Worm (Caenorhabditis elegans) whole organism, mixed stage, embryonic: ENCODE results near the gene acdh-12.

Source experiments
- M03D4.4 ChIP-seq: sonication (generic microtip); optimal IDR thresholded peaks from 2 replicates; lab custom pipeline; 2017; ENCODE audit warnings: mild to moderate bottlenecking, missing genetic modification characterization, missing compliant biosample characterization
- bed-3 ChIP-seq: fragments of 200-800 bp; sonication (Bioruptor generic); optimal IDR thresholded peaks from 3 replicates; lab custom pipeline; 2018; ENCODE audit warnings: mild to moderate bottlenecking, missing genetic modification characterization, moderate library complexity, missing compliant biosample characterization
- blmp-1 ChIP-seq: fragments of 150-350 bp; optimal IDR thresholded peaks from 2 replicates; lab custom pipeline; 2014; ENCODE audit warnings: missing biosample characterization, missing genetic modification characterization
- ceh-39 ChIP-seq: fragments of 150-350 bp; optimal IDR thresholded peaks from 2 replicates; lab custom pipeline; 2014; ENCODE audit warnings: missing biosample characterization, missing genetic modification characterization
- ceh-43 ChIP-seq: fragments of 200-800 bp; sonication (Bioruptor generic); optimal IDR thresholded peaks from 2 replicates; lab custom pipeline; 2018; ENCODE audit warnings: mild to moderate bottlenecking, missing genetic modification characterization, moderate library complexity, missing compliant biosample characterization
- ceh-83 ChIP-seq: fragments of 200-800 bp; sonication (Bioruptor generic); optimal IDR thresholded peaks from 2 replicates; lab custom pipeline; 2018; ENCODE audit warnings: mild to moderate bottlenecking, missing genetic modification characterization, missing compliant biosample characterization
- ces-1 ChIP-seq: fragments of 150-350 bp; optimal IDR thresholded peaks from 2 replicates; lab custom pipeline; 2014; ENCODE audit warnings: missing biosample characterization, missing genetic modification reagents, missing genetic modification characterization
- drap-1 ChIP-seq: fragments of 200-800 bp; sonication (Bioruptor generic); optimal IDR thresholded peaks from 3 replicates; lab custom pipeline; 2018; ENCODE audit warnings: mild to moderate bottlenecking, missing genetic modification characterization, missing compliant biosample characterization
- elt-1 ChIP-seq: sonication (generic microtip); optimal IDR thresholded peaks from 2 replicates; lab custom pipeline; 2017; ENCODE audit warnings: missing genetic modification characterization, mild to moderate bottlenecking, missing compliant biosample characterization, antibody characterized with exemption, moderate library complexity, borderline replicate concordance; ENCODE audit not compliant: insufficient read depth
- elt-3 ChIP-seq: fragments of 150-350 bp; optimal IDR thresholded peaks from 2 replicates; lab custom pipeline; 2014; ENCODE audit warnings: missing biosample characterization, missing genetic modification characterization
- ham-2 ChIP-seq: fragments of 200-800 bp; sonication (Bioruptor generic); optimal IDR thresholded peaks from 2 replicates; lab custom pipeline; 2018; ENCODE audit warnings: mild to moderate bottlenecking, missing genetic modification characterization, missing compliant biosample characterization
- hlh-1 ChIP-seq: fragments of 150-350 bp; optimal IDR thresholded peaks from 2 replicates; lab custom pipeline; 2014; ENCODE audit warnings: missing biosample characterization, missing genetic modification reagents, missing genetic modification characterization
- lin-13 ChIP-seq: fragments of 150-350 bp; optimal IDR thresholded peaks from 2 replicates; lab custom pipeline; 2014; ENCODE audit warnings: missing biosample characterization, missing genetic modification characterization
- lin-32 ChIP-seq: fragments of 200-800 bp; sonication (Bioruptor generic); optimal IDR thresholded peaks from 2 replicates; lab custom pipeline; 2018; ENCODE audit warnings: mild to moderate bottlenecking, missing genetic modification characterization, missing compliant biosample characterization
- lsy-2 ChIP-seq: fragments of 150-350 bp; optimal IDR thresholded peaks from 2 replicates; lab custom pipeline; 2014; ENCODE audit warnings: missing biosample characterization, missing genetic modification characterization
- mab-5 ChIP-seq: fragments of 150-350 bp; optimal IDR thresholded peaks from 2 replicates; lab custom pipeline; 2014; ENCODE audit warnings: missing biosample characterization, missing genetic modification characterization
- mls-2 ChIP-seq: sonication (generic microtip); optimal IDR thresholded peaks from 2 replicates; lab custom pipeline; 2016; ENCODE audit warnings: mild to moderate bottlenecking, missing genetic modification characterization, moderate library complexity, missing compliant biosample characterization
- nhr-237 ChIP-seq: fragments of 150-350 bp; optimal IDR thresholded peaks from 2 replicates; lab custom pipeline; 2014; ENCODE audit warnings: missing biosample characterization, missing genetic modification characterization
- nhr-28 ChIP-seq: fragments of 150-350 bp; optimal IDR thresholded peaks from 2 replicates; lab custom pipeline; 2014; ENCODE audit warnings: missing biosample characterization, missing genetic modification characterization
- pha-4 ChIP-seq: fragments of 150-350 bp; optimal IDR thresholded peaks from 2 replicates; lab custom pipeline; 2018; ENCODE audit warnings: missing biosample characterization, missing genetic modification reagents, missing genetic modification characterization
- sem-2 ChIP-seq: fragments of 200-800 bp; sonication (Bioruptor generic); optimal IDR thresholded peaks from 2 replicates; lab custom pipeline; 2018; ENCODE audit warnings: mild to moderate bottlenecking, missing genetic modification characterization, missing compliant biosample characterization
- snpc-4 ChIP-seq: fragments of 150-350 bp; optimal IDR thresholded peaks from 2 replicates; lab custom pipeline; 2014; ENCODE audit warnings: missing biosample characterization, missing genetic modification characterization
- sptf-1 ChIP-seq: sonication (generic microtip); optimal IDR thresholded peaks from 2 replicates; lab custom pipeline; 2017; ENCODE audit warnings: mild to moderate bottlenecking, missing genetic modification characterization, moderate library complexity, missing compliant biosample characterization
- tbx-8 ChIP-seq: fragments of 200-800 bp; sonication (Bioruptor generic); optimal IDR thresholded peaks from 2 replicates; lab custom pipeline; 2018; ENCODE audit warnings: mild to moderate bottlenecking, missing genetic modification characterization, moderate library complexity, missing compliant biosample characterization
- unc-120 ChIP-seq: sonication (generic microtip); optimal IDR thresholded peaks from 2 replicates; lab custom pipeline; 2017; ENCODE audit warnings: missing genetic modification characterization, missing compliant biosample characterization; ENCODE audit not compliant: poor library complexity, severe bottlenecking
- unc-39 ChIP-seq: fragments of 150-350 bp; optimal IDR thresholded peaks from 2 replicates; lab custom pipeline; 2014; ENCODE audit warnings: missing biosample characterization, missing genetic modification characterization
- unc-62 ChIP-seq: fragments of 150-350 bp; optimal IDR thresholded peaks from 2 replicates; lab custom pipeline; 2014; ENCODE audit warnings: missing biosample characterization, missing genetic modification reagents, missing genetic modification characterization
- zip-8 ChIP-seq: fragments of 150-350 bp; optimal IDR thresholded peaks from 2 replicates; lab custom pipeline; 2014; ENCODE audit warnings: missing biosample characterization, missing genetic modification characterization
- ztf-11 ChIP-seq: fragments of 150-350 bp; optimal IDR thresholded peaks from 2 replicates; lab custom pipeline; 2014; ENCODE audit warnings: missing biosample characterization, missing genetic modification characterization

acdh-12 gene

DNA sequence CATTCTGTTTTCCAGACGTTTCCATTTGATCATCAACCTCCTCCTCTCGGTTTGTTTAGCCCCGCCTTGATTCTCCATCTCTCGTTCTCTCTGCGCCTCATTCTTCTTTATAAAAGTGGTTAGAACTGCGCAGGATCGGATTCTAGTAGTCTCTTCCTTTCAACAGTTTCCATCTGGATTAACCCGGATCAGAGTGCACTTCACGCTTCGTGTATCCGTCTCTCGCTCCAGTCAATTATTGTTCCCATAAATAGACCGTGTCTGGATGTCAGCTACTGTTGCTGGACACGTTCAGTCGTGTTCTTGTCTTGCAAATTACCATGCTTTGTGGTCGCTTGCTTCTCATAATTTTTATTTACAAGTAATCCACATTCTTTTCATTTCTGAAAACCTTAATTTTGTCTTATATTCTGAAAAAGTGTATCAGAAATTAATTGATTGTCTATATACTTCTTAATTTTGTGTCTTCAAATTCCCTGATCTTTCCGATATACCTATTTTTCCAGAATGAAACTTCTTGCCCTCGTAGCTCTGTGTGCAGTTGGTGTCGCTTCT, 33.3 kb upstream of the acdh-12 start, which contains the start of gene F32A5.4:
F32A5.4 (plus strand) TSS at position 505 of the 555 bp plus-strand sequence.
- TF ChIP-seq elt-1 (tag; lab: Kevin White, UChicago) (no peak), sptf-1 (no peak), mab-5 (tag; lab: Kevin White, UChicago) (no peak), zip-8 (tag; lab: Kevin White, UChicago) (no peak), M03D4.4 (tag; lab: Kevin White, UChicago) (no peak), tbx-8 (GFP tag; lab: Kevin White, UChicago) (no peak), ceh-83 (no peak), lin-13 (no peak), snpc-4 (no peak), elt-3 (tag; lab: Kevin White, UChicago) (no peak), unc-39 (tag; lab: Kevin White, UChicago) (no peak), unc-120 (tag; lab: Kevin White, UChicago) (no peak), nhr-237 (tag; lab: Kevin White, UChicago) (no peak), ceh-39 (tag; lab: Kevin White, UChicago) (no peak), ham-2 (GFP tag; lab: Kevin White, UChicago) (no peak), drap-1 (GFP tag; lab: Kevin White, UChicago) (no peak), nhr-28 (tag; lab: Kevin White, UChicago) (no peak)

ce11 chrII:7225864-7226522, 30.6 kb upstream of the acdh-12 start, which contains the start of gene clh-3:
TSS of gene clh-3 (minus strand) at chrII:7225914.
- TF ChIP-seq unc-62 (GFP tag; lab: Kevin White, UChicago) (no peak), ceh-43 (GFP tag; lab: Kevin White, UChicago) (no peak), ceh-39 (tag; lab: Kevin White, UChicago) (no peak), elt-3 (tag; lab: Kevin White, UChicago) (no peak), lin-13 (no peak)

DNA sequence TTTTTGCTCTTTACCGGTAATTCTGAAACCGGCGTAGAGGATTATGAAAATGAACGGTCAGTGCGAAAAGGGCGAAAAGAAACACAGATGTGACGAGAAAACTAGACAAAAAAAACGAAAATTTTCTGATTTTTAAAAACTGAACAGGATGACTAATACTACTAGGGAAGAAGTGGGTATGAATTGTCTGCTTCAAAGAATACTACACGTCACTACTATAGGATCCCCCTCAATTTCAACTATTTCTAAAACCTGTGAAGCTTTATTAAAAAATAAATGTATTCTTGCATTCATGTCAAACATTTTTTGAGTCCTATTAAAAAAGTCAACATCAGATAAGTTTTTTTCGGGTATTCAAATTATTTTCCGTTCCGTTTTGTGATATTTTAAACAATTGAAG, 28.6 kb upstream of the acdh-12 start:
- TF ChIP-seq snpc-4 (no peak), ztf-11 (tag; lab: Kevin White, UChicago) (no peak), lin-13 (no peak), ces-1 (GFP tag; lab: Kevin White, UChicago) (no peak), sem-2 (GFP tag; lab: Kevin White, UChicago) (no peak), unc-120 (tag; lab: Kevin White, UChicago) (no peak), bed-3 (GFP tag; lab: Kevin White, UChicago) (no peak), lsy-2 (no peak), blmp-1 (tag; lab: Kevin White, UChicago) (no peak)
- TF ChIP-seq, all 35 proteins: peak for 0

- TF ChIP-seq lin-32 (GFP tag; lab: Kevin White, UChicago), result no peak
- TF ChIP-seq zip-8 (tag; lab: Kevin White, UChicago), result no peak
- TF ChIP-seq unc-39 (tag; lab: Kevin White, UChicago), result no peak
- no peak for TF ChIP-seq ces-1 (GFP tag; lab: Kevin White, UChicago)
- no peak for TF ChIP-seq mls-2 (tag; lab: Kevin White, UChicago)
- no peak for TF ChIP-seq snpc-4
- TF ChIP-seq hlh-1 (tag; lab: Kevin White, UChicago), result no peak
- TF ChIP-seq ham-2 (GFP tag; lab: Kevin White, UChicago), result no peak
- TF ChIP-seq elt-1 (tag; lab: Kevin White, UChicago), result no peak
- no peak for TF ChIP-seq sem-2 (GFP tag; lab: Kevin White, UChicago)
- TF ChIP-seq unc-62 (GFP tag; lab: Kevin White, UChicago), result no peak
- TF ChIP-seq ceh-83, result no peak
- TF ChIP-seq elt-3 (tag; lab: Kevin White, UChicago), result no peak
- no peak for TF ChIP-seq mab-5 (tag; lab: Kevin White, UChicago)
These were observed 21.6 kb upstream of the acdh-12 start, which contains the start of gene E04F6.10 for ce11 chrII:7217047-7217446. TSS of gene E04F6.10 (minus strand) at chrII:7217147.

DNA sequence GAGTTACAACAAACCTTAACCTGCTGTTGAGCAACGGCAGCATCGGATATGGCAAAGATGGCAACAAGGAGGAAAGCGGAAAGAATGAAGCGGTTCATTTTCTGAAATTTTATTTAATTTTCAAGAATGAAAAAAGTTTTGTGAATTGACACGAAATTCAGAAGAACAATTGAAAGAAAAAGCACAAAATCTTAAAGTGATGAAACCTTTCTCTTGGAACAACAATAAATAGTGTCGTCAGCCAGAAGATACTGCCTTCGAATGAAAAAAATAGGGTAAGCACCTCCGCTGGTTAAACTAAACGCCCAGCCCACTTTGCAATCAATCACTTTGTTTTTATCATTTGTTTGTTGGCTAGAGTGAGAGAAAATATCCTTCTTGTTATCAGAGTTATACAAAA, 16.6 kb upstream of the acdh-12 start, which contains the start of gene E04F6.9:
E04F6.9 (minus strand) TSS at position 101 of the 400 bp plus-strand sequence.
- TF ChIP-seq snpc-4 (no peak), pha-4 (tag; lab: Kevin White, UChicago) (no peak), drap-1 (GFP tag; lab: Kevin White, UChicago) (no peak)
